Worm (Caenorhabditis elegans) whole organism, young adult: ENCODE measurements around the gene F55C9.14.
A peak's percentile ranks its signal among the peaks of the same experiment; 100 is the strongest.

Source experiments
- B0336.3 ChIP-seq: fragments of 200-800 bp; sonication (Bioruptor generic); IDR thresholded peaks from 2 replicates; pipeline ENCODE4 v1.3.6; 2022; ENCODE audit warnings: missing genetic modification characterization, missing compliant biosample characterization
- C06A6.2 ChIP-seq: fragments of 200-800 bp; sonication (Bioruptor generic); conservative IDR thresholded peaks from 2 replicates; pipeline ENCODE4 v1.3.6; 2022; ENCODE audit warnings: missing genetic modification characterization, missing compliant biosample characterization
- F49E8.2 ChIP-seq: sonication (generic microtip); optimal IDR thresholded peaks from 3 replicates; lab custom pipeline; 2017; ENCODE audit warnings: missing genetic modification characterization, mild to moderate bottlenecking, missing compliant biosample characterization, antibody characterized with exemption, moderate library complexity; ENCODE audit not compliant: insufficient read depth
- F52B5.7 ChIP-seq: sonication (generic microtip); optimal IDR thresholded peaks from 2 replicates; lab custom pipeline; 2016; ENCODE audit warnings: mild to moderate bottlenecking, missing genetic modification characterization, missing compliant biosample characterization
- F57C9.4 ChIP-seq: sonication (generic microtip); optimal IDR thresholded peaks from 2 replicates; lab custom pipeline; 2017; ENCODE audit warnings: mild to moderate bottlenecking, missing genetic modification characterization, missing compliant biosample characterization
- Y79H2A.3 ChIP-seq: fragments of 200-800 bp; sonication (Bioruptor generic); conservative IDR thresholded peaks from 2 replicates; pipeline ENCODE4 v1.3.6; 2022; ENCODE audit warnings: missing genetic modification reagents, missing genetic modification characterization, missing compliant biosample characterization
- athp-1 ChIP-seq: sonication (generic microtip); optimal IDR thresholded peaks from 2 replicates; lab custom pipeline; 2017; ENCODE audit warnings: mild to moderate bottlenecking, missing genetic modification characterization, missing compliant biosample characterization
- bed-2 ChIP-seq: fragments of 200-800 bp; sonication (Bioruptor generic); IDR thresholded peaks from 2 replicates; pipeline ENCODE4 v1.3.6; 2022; ENCODE audit warnings: missing genetic modification reagents, missing genetic modification characterization, missing compliant biosample characterization
- cebp-1 ChIP-seq, 2 experiments: fragments of 200-800 bp in 1 of 2; sonication (Bioruptor generic) in 1 of 2; sonication (generic microtip) in 1 of 2; IDR thresholded peaks in 1 of 2; optimal IDR thresholded peaks in 1 of 2; 2 replicates each; pipeline versions ENCODE4 v1.3.6 to Lab custom; 2017 to 2022; ENCODE audit warnings: missing compliant biosample characterization in 2 of 2, missing genetic modification characterization in 2 of 2, mild to moderate bottlenecking in 1 of 2, missing genetic modification reagents in 1 of 2, moderate library complexity in 1 of 2
- cebp-2 ChIP-seq: fragments of 200-800 bp; sonication (Bioruptor generic); IDR thresholded peaks from 2 replicates; pipeline ENCODE4 v1.3.6; 2022; ENCODE audit warnings: missing genetic modification characterization, missing compliant biosample characterization
- ceh-27 ChIP-seq: fragments of 200-800 bp; sonication (Bioruptor generic); optimal IDR thresholded peaks from 2 replicates; lab custom pipeline; 2018; ENCODE audit warnings: mild to moderate bottlenecking, missing genetic modification characterization, moderate library complexity, missing compliant biosample characterization
- ceh-40 ChIP-seq: fragments of 200-800 bp; sonication (Bioruptor generic); IDR thresholded peaks from 2 replicates; pipeline ENCODE4 v1.3.6; 2022; ENCODE audit warnings: missing genetic modification characterization, missing compliant biosample characterization
- ceh-91 ChIP-seq: fragments of 200-800 bp; sonication (Bioruptor generic); IDR thresholded peaks from 2 replicates; pipeline ENCODE4 v1.3.6; 2022; ENCODE audit warnings: missing genetic modification reagents, missing genetic modification characterization, missing compliant biosample characterization
- chd-7 ChIP-seq: sonication (generic microtip); optimal IDR thresholded peaks from 2 replicates; lab custom pipeline; 2016; ENCODE audit warnings: mild to moderate bottlenecking, missing genetic modification characterization, moderate library complexity, missing compliant biosample characterization
- dpl-1 ChIP-seq: fragments of 150-350 bp; optimal IDR thresholded peaks from 2 replicates; lab custom pipeline; 2014; ENCODE audit warnings: missing biosample characterization, missing genetic modification reagents, missing genetic modification characterization
- efl-1 ChIP-seq: fragments of 150-350 bp; optimal IDR thresholded peaks from 2 replicates; lab custom pipeline; 2014; ENCODE audit warnings: missing biosample characterization, missing genetic modification reagents, missing genetic modification characterization
- egrh-3 ChIP-seq: fragments of 200-800 bp; sonication (Bioruptor generic); IDR thresholded peaks from 2 replicates; pipeline ENCODE4 v1.3.6; 2022; ENCODE audit warnings: missing genetic modification reagents, missing genetic modification characterization, missing compliant biosample characterization
- ets-4 ChIP-seq: fragments of 200-800 bp; sonication (Bioruptor generic); optimal IDR thresholded peaks from 2 replicates; lab custom pipeline; 2018; ENCODE audit warnings: mild to moderate bottlenecking, missing genetic modification characterization, missing compliant biosample characterization
- gei-17 ChIP-seq: fragments of 200-800 bp; sonication (Bioruptor generic); optimal IDR thresholded peaks from 2 replicates; lab custom pipeline; 2018; ENCODE audit warnings: mild to moderate bottlenecking, missing genetic modification characterization, missing compliant biosample characterization
- hsf-1 ChIP-seq: fragments of 200-800 bp; sonication (Bioruptor generic); IDR thresholded peaks from 2 replicates; pipeline ENCODE4 v1.3.6; 2022; ENCODE audit warnings: missing genetic modification reagents, missing genetic modification characterization, missing compliant biosample characterization
- let-607 ChIP-seq, 2 experiments: fragments of 200-800 bp in 1 of 2; sonication (Bioruptor generic) in 1 of 2; sonication (generic microtip) in 1 of 2; optimal IDR thresholded peaks; 2 replicates each; lab custom pipeline; 2016 to 2018; ENCODE audit warnings: mild to moderate bottlenecking in 2 of 2, missing compliant biosample characterization in 2 of 2, missing genetic modification characterization in 2 of 2, moderate library complexity in 2 of 2, missing genotype in 1 of 2
- lin-35 ChIP-seq, 3 experiments: fragments of 150-350 bp in 2 of 3; sonication (generic microtip) in 1 of 3; optimal IDR thresholded peaks; 2 replicates each; lab custom pipeline; 2014 to 2018; ENCODE audit warnings: missing biosample characterization in 3 of 3, missing genetic modification characterization in 3 of 3, missing genetic modification reagents in 3 of 3
- lsy-27 ChIP-seq: sonication (generic microtip); optimal IDR thresholded peaks from 2 replicates; lab custom pipeline; 2017; ENCODE audit warnings: missing genetic modification characterization, mild to moderate bottlenecking, missing compliant biosample characterization, antibody characterized with exemption, missing genotype, borderline replicate concordance; ENCODE audit not compliant: insufficient read depth
- madf-6 ChIP-seq: fragments of 200-800 bp; sonication (Bioruptor generic); IDR thresholded peaks from 2 replicates; pipeline ENCODE4 v1.3.6; 2022; ENCODE audit warnings: missing genetic modification reagents, missing genetic modification characterization, missing compliant biosample characterization
- madf-8 ChIP-seq: fragments of 200-800 bp; sonication (Bioruptor generic); conservative IDR thresholded peaks from 2 replicates; pipeline ENCODE4 v1.3.6; 2022; ENCODE audit warnings: missing genetic modification reagents, missing genetic modification characterization, missing compliant biosample characterization
- mel-28 ChIP-seq: sonication (generic microtip); optimal IDR thresholded peaks from 2 replicates; lab custom pipeline; 2016; ENCODE audit warnings: borderline replicate concordance, mild to moderate bottlenecking, missing genetic modification characterization, missing compliant biosample characterization
- mxl-1 ChIP-seq: sonication (generic microtip); optimal IDR thresholded peaks from 2 replicates; lab custom pipeline; 2016; ENCODE audit warnings: missing genetic modification characterization, missing compliant biosample characterization
- nfyb-1 ChIP-seq: fragments of 200-800 bp; sonication (Bioruptor generic); IDR thresholded peaks from 2 replicates; pipeline ENCODE4 v1.3.6; 2022; ENCODE audit warnings: missing genetic modification reagents, missing genetic modification characterization, missing compliant biosample characterization
- nhr-80 ChIP-seq: sonication (generic microtip); optimal IDR thresholded peaks from 2 replicates; lab custom pipeline; 2016; ENCODE audit warnings: missing genetic modification characterization, missing compliant biosample characterization
- nhr-90 ChIP-seq: sonication (generic microtip); optimal IDR thresholded peaks from 2 replicates; lab custom pipeline; 2016; ENCODE audit warnings: missing genotype, mild to moderate bottlenecking, missing genetic modification characterization, missing compliant biosample characterization
- repo-1 ChIP-seq: sonication (generic microtip); optimal IDR thresholded peaks from 2 replicates; lab custom pipeline; 2017; ENCODE audit warnings: mild to moderate bottlenecking, missing genetic modification characterization, missing compliant biosample characterization
- snpc-1.1 ChIP-seq: sonication (generic microtip); optimal IDR thresholded peaks from 2 replicates; lab custom pipeline; 2017; ENCODE audit warnings: missing genetic modification characterization, mild to moderate bottlenecking, missing compliant biosample characterization, antibody characterized with exemption, moderate library complexity, missing genotype, missing genetic modification reagents; ENCODE audit not compliant: insufficient read depth
- snpc-1.3 ChIP-seq: sonication (generic microtip); optimal IDR thresholded peaks from 2 replicates; lab custom pipeline; 2017; ENCODE audit warnings: missing genetic modification characterization, mild to moderate bottlenecking, missing compliant biosample characterization, antibody characterized with exemption, moderate library complexity, missing genotype, missing genetic modification reagents; ENCODE audit not compliant: insufficient read depth
- snpc-4 ChIP-seq, 5 experiments: fragments of 150-350 bp in 1 of 5; sonication (generic microtip) in 4 of 5; optimal IDR thresholded peaks; 2 replicates each; lab custom pipeline; 2014 to 2018; ENCODE audit warnings: missing genetic modification characterization in 5 of 5, missing biosample characterization in 3 of 5, antibody characterized with exemption in 2 of 5, mild to moderate bottlenecking in 2 of 5, missing compliant biosample characterization in 2 of 5, missing genotype in 2 of 5, moderate library complexity in 2 of 5, missing genetic modification reagents in 1 of 5
- sptf-2 ChIP-seq: fragments of 200-800 bp; sonication (Bioruptor generic); optimal IDR thresholded peaks from 2 replicates; lab custom pipeline; 2018; ENCODE audit warnings: mild to moderate bottlenecking, missing genetic modification characterization, missing compliant biosample characterization
- zfh-2 ChIP-seq: fragments of 200-800 bp; sonication (Bioruptor generic); conservative IDR thresholded peaks from 2 replicates; pipeline ENCODE4 v1.3.6; 2022; ENCODE audit warnings: missing genetic modification reagents, missing genetic modification characterization, missing compliant biosample characterization
- ztf-26 ChIP-seq: sonication (generic microtip); optimal IDR thresholded peaks from 2 replicates; lab custom pipeline; 2017; ENCODE audit warnings: missing genetic modification characterization, missing compliant biosample characterization
- ztf-6 ChIP-seq: fragments of 200-800 bp; sonication (Bioruptor generic); IDR thresholded peaks from 2 replicates; pipeline ENCODE4 v1.3.6; 2022; ENCODE audit warnings: missing genetic modification reagents, missing genetic modification characterization, missing compliant biosample characterization

The F55C9.14 gene

DNA sequence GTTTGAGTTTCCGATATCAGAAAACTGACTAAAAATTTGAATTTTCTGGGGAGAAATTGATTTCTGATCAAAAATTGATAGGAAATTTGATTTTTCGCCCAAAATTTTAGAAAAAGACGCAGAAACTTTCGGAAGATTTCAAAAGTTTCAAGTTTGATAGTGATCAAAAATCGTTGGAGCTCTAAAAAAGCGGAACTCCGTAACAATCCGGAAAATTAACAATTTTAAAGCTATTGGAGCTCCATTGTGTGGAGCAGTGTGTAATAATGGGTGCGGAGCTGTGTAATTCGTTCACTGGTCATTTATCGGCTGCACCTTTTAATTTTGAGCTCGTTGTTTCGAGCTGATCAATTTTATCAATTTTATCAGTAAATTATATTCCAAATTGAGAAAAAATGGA is 45.8 kb upstream of the F55C9.14 start, which contains the start of gene F21D9.4:
Gene F21D9.4 (plus strand): TSS at position 301 of the 400 bp plus-strand sequence.
- no peak for TF ChIP-seq mel-28
- no peak for TF ChIP-seq efl-1 (GFP tag; lab: Kevin White, UChicago)
- TF ChIP-seq ztf-6, result no peak
- no peak for TF ChIP-seq ceh-27 (GFP tag; lab: Kevin White, UChicago)
- no peak for TF ChIP-seq let-607 (tag; optimal IDR thresholded peaks at IDR 0.05; lab: Kevin White, UChicago)
- TF ChIP-seq ztf-26 (tag; lab: Kevin White, UChicago), result no peak
- TF ChIP-seq dpl-1 (GFP tag; lab: Kevin White, UChicago), result no peak
- TF ChIP-seq lin-35 (GFP tag; optimal IDR thresholded peaks at IDR 0.05; lab: Kevin White, UChicago), result no peak
- TF ChIP-seq nfyb-1 (GFP tag; lab: Robert Waterston, UW), result no peak
- TF ChIP-seq egrh-3 (GFP tag; lab: Robert Waterston, UW), result no peak
- no peak for TF ChIP-seq hsf-1
- TF ChIP-seq mxl-1, result no peak
- TF ChIP-seq madf-6 (GFP tag; lab: Robert Waterston, UW), result no peak
- TF ChIP-seq F57C9.4 (tag; lab: Kevin White, UChicago), result no peak
- no peak for TF ChIP-seq gei-17
- no peak for TF ChIP-seq madf-8 (GFP tag; lab: Robert Waterston, UW)
- no peak for TF ChIP-seq lsy-27
- TF ChIP-seq zfh-2 (GFP tag; lab: Robert Waterston, UW), result no peak
- TF ChIP-seq bed-2, result no peak

DNA sequence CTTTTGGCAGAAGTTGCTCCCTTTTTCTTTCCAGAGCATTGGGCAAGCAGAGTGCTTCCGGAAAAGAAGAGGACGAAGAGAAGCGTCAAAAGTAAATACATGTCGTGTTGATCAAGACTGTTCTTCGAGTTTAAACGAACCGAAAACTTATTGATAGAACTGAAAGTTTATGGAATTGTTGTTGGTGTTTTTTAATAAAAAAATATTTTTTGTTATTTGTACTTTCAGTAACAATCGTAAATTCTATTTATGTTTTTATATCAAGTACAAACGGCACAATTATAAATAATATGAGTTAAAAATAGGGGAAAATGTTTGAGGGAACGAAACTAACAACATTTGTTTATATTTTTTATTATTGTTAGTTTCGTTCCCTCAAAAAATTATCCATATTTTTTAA is 41.7 kb upstream of the F55C9.14 start, which contains the start of gene F21D9.3:
Gene F21D9.3 (minus strand): TSS at position 101 of the 400 bp plus-strand sequence.
- TF ChIP-seq madf-8 (GFP tag; lab: Robert Waterston, UW), result no peak
- TF ChIP-seq F49E8.2, result no peak
- no peak for TF ChIP-seq chd-7 (tag; lab: Kevin White, UChicago)
- TF ChIP-seq Y79H2A.3 (GFP tag; lab: Robert Waterston, UW), result no peak
- TF ChIP-seq C06A6.2 (GFP tag; lab: Robert Waterston, UW), result no peak
- TF ChIP-seq cebp-1 (GFP tag; IDR thresholded peaks at IDR 0.05; lab: Robert Waterston, UW), result no peak
- TF ChIP-seq cebp-1 (tag; optimal IDR thresholded peaks at IDR 0.05; lab: Kevin White, UChicago), result no peak
- TF ChIP-seq ceh-40 (GFP tag; lab: Robert Waterston, UW), result no peak
- no peak for TF ChIP-seq madf-6 (GFP tag; lab: Robert Waterston, UW)
- TF ChIP-seq cebp-2 (GFP tag; lab: Robert Waterston, UW), result no peak

DNA sequence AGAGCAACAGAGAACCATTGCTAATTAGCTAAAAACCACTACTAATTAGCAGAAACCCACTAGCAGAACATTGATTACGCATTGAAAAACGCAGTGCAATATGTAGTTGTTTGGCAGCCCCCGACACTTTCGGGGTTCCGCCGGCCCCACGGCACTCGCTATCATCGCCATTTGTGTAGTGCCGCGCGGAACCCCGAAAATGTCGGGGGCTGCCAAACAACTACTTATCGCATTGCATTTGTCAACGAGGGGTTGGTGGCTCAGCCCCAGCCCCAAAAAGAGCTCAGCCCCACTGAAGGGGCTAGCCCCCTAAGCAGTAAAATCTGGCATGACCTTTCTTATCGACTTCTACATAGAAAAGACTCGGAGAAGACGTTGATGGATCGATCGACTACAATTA is 40.0 kb upstream of the F55C9.14 start:
- TF ChIP-seq snpc-4 (GFP tag; optimal IDR thresholded peaks at IDR 0.05; lab: Kevin White, UChicago) (no peak), snpc-4 (tag; optimal IDR thresholded peaks at IDR 0.05; lab: Kevin White, UChicago) (peak in 2 of 4 experiments; percentile 67 to 81), athp-1 (tag; lab: Kevin White, UChicago) (no peak), snpc-1.1 (peak; percentile 55)

DNA sequence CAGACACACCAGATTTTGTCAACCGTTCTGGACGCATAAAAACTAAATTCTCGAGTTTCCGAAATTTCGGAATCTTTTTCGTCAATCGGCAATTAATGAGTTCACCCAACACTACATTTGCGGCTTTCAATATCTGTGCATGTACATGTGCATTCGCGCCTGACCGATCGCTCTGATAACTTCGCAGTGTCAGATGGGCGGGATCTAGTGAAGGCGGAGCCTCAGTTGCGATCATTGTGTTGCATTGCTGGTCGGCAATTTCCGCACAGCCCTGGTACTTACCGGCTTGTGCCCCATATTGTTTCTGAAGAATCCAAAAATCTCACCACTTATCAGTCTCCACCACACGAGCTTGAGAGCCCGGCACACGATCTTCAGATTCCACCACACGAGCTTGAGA is 38.7 kb upstream of the F55C9.14 start:
- TF ChIP-seq repo-1 (tag; lab: Kevin White, UChicago), result no peak
- TF ChIP-seq zfh-2 (GFP tag; lab: Robert Waterston, UW), result peak; percentile 44

DNA sequence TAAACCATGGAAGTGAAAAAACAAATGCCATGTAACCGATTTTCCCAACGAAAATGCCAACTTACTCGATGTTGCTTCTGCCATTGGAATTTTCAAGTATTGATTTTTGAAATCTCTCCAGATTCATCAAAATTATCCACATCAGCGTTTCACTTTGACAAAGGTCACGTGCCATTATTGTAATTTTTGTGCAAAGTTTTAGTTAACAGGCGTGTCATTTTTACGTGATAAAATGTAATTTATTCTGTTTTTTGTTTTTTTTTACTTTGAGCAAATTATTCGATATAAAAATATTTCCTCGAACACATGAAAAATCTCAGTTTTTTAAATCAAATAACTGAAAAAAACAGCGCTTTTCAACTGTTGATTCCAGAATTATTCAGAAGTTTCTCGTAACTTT is 37.0 kb upstream of the F55C9.14 start, which contains the start of gene F21D9.2:
Gene F21D9.2 (minus strand): TSS at position 101 of the 400 bp plus-strand sequence.
- TF ChIP-seq ets-4 (GFP tag; lab: Kevin White, UChicago) (no peak), nhr-80 (tag; lab: Kevin White, UChicago) (no peak), snpc-1.1 (no peak), ceh-91 (GFP tag; lab: Robert Waterston, UW) (no peak), madf-8 (GFP tag; lab: Robert Waterston, UW) (no peak), nhr-90 (tag; lab: Kevin White, UChicago) (no peak), F52B5.7 (tag; lab: Kevin White, UChicago) (no peak), ztf-26 (tag; lab: Kevin White, UChicago) (no peak), B0336.3 (GFP tag; lab: Robert Waterston, UW) (no peak), sptf-2 (GFP tag; lab: Kevin White, UChicago) (no peak), snpc-1.3 (no peak)
